Worm (Caenorhabditis elegans) whole organism, mixed stage, embryonic: Measurements from ENCODE around the gene elp-1.
A peak's percentile ranks its signal among the peaks of the same experiment; 100 is the strongest.

Experiments
- M03D4.4 ChIP-seq: sonication (generic microtip); optimal IDR thresholded peaks from 2 replicates; lab custom pipeline; 2017; ENCODE audit warnings: mild to moderate bottlenecking, missing genetic modification characterization, missing compliant biosample characterization
- bed-3 ChIP-seq: fragments of 200-800 bp; sonication (Bioruptor generic); optimal IDR thresholded peaks from 3 replicates; lab custom pipeline; 2018; ENCODE audit warnings: mild to moderate bottlenecking, missing genetic modification characterization, moderate library complexity, missing compliant biosample characterization
- blmp-1 ChIP-seq: fragments of 150-350 bp; optimal IDR thresholded peaks from 2 replicates; lab custom pipeline; 2014; ENCODE audit warnings: missing biosample characterization, missing genetic modification characterization
- ceh-39 ChIP-seq: fragments of 150-350 bp; optimal IDR thresholded peaks from 2 replicates; lab custom pipeline; 2014; ENCODE audit warnings: missing biosample characterization, missing genetic modification characterization
- ceh-43 ChIP-seq: fragments of 200-800 bp; sonication (Bioruptor generic); optimal IDR thresholded peaks from 2 replicates; lab custom pipeline; 2018; ENCODE audit warnings: mild to moderate bottlenecking, missing genetic modification characterization, moderate library complexity, missing compliant biosample characterization
- ceh-83 ChIP-seq: fragments of 200-800 bp; sonication (Bioruptor generic); optimal IDR thresholded peaks from 2 replicates; lab custom pipeline; 2018; ENCODE audit warnings: mild to moderate bottlenecking, missing genetic modification characterization, missing compliant biosample characterization
- cnd-1 ChIP-seq: fragments of 200-800 bp; sonication (Bioruptor generic); optimal IDR thresholded peaks from 2 replicates; lab custom pipeline; 2018; ENCODE audit warnings: mild to moderate bottlenecking, missing genetic modification characterization, missing compliant biosample characterization
- elt-1 ChIP-seq: sonication (generic microtip); optimal IDR thresholded peaks from 2 replicates; lab custom pipeline; 2017; ENCODE audit warnings: missing genetic modification characterization, mild to moderate bottlenecking, missing compliant biosample characterization, antibody characterized with exemption, moderate library complexity, borderline replicate concordance; ENCODE audit not compliant: insufficient read depth
- elt-3 ChIP-seq: fragments of 150-350 bp; optimal IDR thresholded peaks from 2 replicates; lab custom pipeline; 2014; ENCODE audit warnings: missing biosample characterization, missing genetic modification characterization
- ham-2 ChIP-seq: fragments of 200-800 bp; sonication (Bioruptor generic); optimal IDR thresholded peaks from 2 replicates; lab custom pipeline; 2018; ENCODE audit warnings: mild to moderate bottlenecking, missing genetic modification characterization, missing compliant biosample characterization
- hlh-1 ChIP-seq: fragments of 150-350 bp; optimal IDR thresholded peaks from 2 replicates; lab custom pipeline; 2014; ENCODE audit warnings: missing biosample characterization, missing genetic modification reagents, missing genetic modification characterization
- lin-13 ChIP-seq: fragments of 150-350 bp; optimal IDR thresholded peaks from 2 replicates; lab custom pipeline; 2014; ENCODE audit warnings: missing biosample characterization, missing genetic modification characterization
- lin-32 ChIP-seq: fragments of 200-800 bp; sonication (Bioruptor generic); optimal IDR thresholded peaks from 2 replicates; lab custom pipeline; 2018; ENCODE audit warnings: mild to moderate bottlenecking, missing genetic modification characterization, missing compliant biosample characterization
- lsy-2 ChIP-seq: fragments of 150-350 bp; optimal IDR thresholded peaks from 2 replicates; lab custom pipeline; 2014; ENCODE audit warnings: missing biosample characterization, missing genetic modification characterization
- mab-5 ChIP-seq: fragments of 150-350 bp; optimal IDR thresholded peaks from 2 replicates; lab custom pipeline; 2014; ENCODE audit warnings: missing biosample characterization, missing genetic modification characterization
- mep-1 ChIP-seq: fragments of 150-350 bp; optimal IDR thresholded peaks from 2 replicates; lab custom pipeline; 2017; ENCODE audit warnings: missing biosample characterization, missing genetic modification reagents, missing genetic modification characterization, inconsistent platforms
- mls-2 ChIP-seq: sonication (generic microtip); optimal IDR thresholded peaks from 2 replicates; lab custom pipeline; 2016; ENCODE audit warnings: mild to moderate bottlenecking, missing genetic modification characterization, moderate library complexity, missing compliant biosample characterization
- nhr-12 ChIP-seq: fragments of 150-350 bp; optimal IDR thresholded peaks from 2 replicates; lab custom pipeline; 2014; ENCODE audit warnings: missing biosample characterization, missing genetic modification characterization
- nhr-2 ChIP-seq: fragments of 150-350 bp; optimal IDR thresholded peaks from 2 replicates; lab custom pipeline; 2014; ENCODE audit warnings: missing biosample characterization, missing genetic modification characterization
- nhr-28 ChIP-seq: fragments of 150-350 bp; optimal IDR thresholded peaks from 2 replicates; lab custom pipeline; 2014; ENCODE audit warnings: missing biosample characterization, missing genetic modification characterization
- nhr-76 ChIP-seq: sonication (generic microtip); optimal IDR thresholded peaks from 2 replicates; lab custom pipeline; 2017; ENCODE audit warnings: missing biosample characterization, missing genetic modification characterization
- sem-2 ChIP-seq: fragments of 200-800 bp; sonication (Bioruptor generic); optimal IDR thresholded peaks from 2 replicates; lab custom pipeline; 2018; ENCODE audit warnings: mild to moderate bottlenecking, missing genetic modification characterization, missing compliant biosample characterization
- snpc-4 ChIP-seq: fragments of 150-350 bp; optimal IDR thresholded peaks from 2 replicates; lab custom pipeline; 2014; ENCODE audit warnings: missing biosample characterization, missing genetic modification characterization
- sptf-1 ChIP-seq: sonication (generic microtip); optimal IDR thresholded peaks from 2 replicates; lab custom pipeline; 2017; ENCODE audit warnings: mild to moderate bottlenecking, missing genetic modification characterization, moderate library complexity, missing compliant biosample characterization
- tbx-8 ChIP-seq: fragments of 200-800 bp; sonication (Bioruptor generic); optimal IDR thresholded peaks from 2 replicates; lab custom pipeline; 2018; ENCODE audit warnings: mild to moderate bottlenecking, missing genetic modification characterization, moderate library complexity, missing compliant biosample characterization
- unc-120 ChIP-seq: sonication (generic microtip); optimal IDR thresholded peaks from 2 replicates; lab custom pipeline; 2017; ENCODE audit warnings: missing genetic modification characterization, missing compliant biosample characterization; ENCODE audit not compliant: poor library complexity, severe bottlenecking
- unc-39 ChIP-seq: fragments of 150-350 bp; optimal IDR thresholded peaks from 2 replicates; lab custom pipeline; 2014; ENCODE audit warnings: missing biosample characterization, missing genetic modification characterization
- unc-62 ChIP-seq: fragments of 150-350 bp; optimal IDR thresholded peaks from 2 replicates; lab custom pipeline; 2014; ENCODE audit warnings: missing biosample characterization, missing genetic modification reagents, missing genetic modification characterization
- zip-8 ChIP-seq: fragments of 150-350 bp; optimal IDR thresholded peaks from 2 replicates; lab custom pipeline; 2014; ENCODE audit warnings: missing biosample characterization, missing genetic modification characterization
- ztf-11 ChIP-seq: fragments of 150-350 bp; optimal IDR thresholded peaks from 2 replicates; lab custom pipeline; 2014; ENCODE audit warnings: missing biosample characterization, missing genetic modification characterization

The elp-1 gene

DNA sequence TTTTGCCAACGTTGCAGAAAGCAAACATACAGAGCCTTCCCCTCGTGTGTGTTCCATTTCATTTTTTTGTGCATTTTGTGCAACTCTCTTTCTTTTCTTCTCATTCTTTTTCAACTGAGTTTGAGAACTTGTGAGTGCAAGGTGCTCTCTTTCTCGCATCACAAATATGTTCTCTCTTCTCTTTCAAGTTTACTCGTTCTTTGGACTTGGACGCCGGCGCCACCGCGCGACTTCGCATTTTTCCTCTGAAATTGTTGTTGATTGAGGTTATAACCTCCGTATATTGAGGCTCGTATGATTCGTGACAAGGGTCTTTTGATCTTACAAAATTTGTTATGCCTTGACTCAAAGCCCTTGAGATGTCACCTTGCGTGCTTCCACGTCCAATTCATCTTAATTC lies 6.8 kb upstream of the elp-1 start:
- TF ChIP-seq sem-2 (GFP tag; lab: Kevin White, UChicago): no peak
- TF ChIP-seq sptf-1 (tag; lab: Kevin White, UChicago): no peak
- TF ChIP-seq cnd-1: no peak
- TF ChIP-seq ceh-39 (tag; lab: Kevin White, UChicago): no peak
- no peak for TF ChIP-seq zip-8 (tag; lab: Kevin White, UChicago)
- no peak for TF ChIP-seq ceh-83 (GFP tag; lab: Kevin White, UChicago)
- TF ChIP-seq unc-62 (GFP tag; lab: Kevin White, UChicago): no peak
- no peak for TF ChIP-seq lin-13 (tag; lab: Kevin White, UChicago)
- TF ChIP-seq tbx-8 (GFP tag; lab: Kevin White, UChicago): no peak
- no peak for TF ChIP-seq elt-3 (tag; lab: Kevin White, UChicago)
- TF ChIP-seq hlh-1 (tag; lab: Kevin White, UChicago): no peak
- no peak for TF ChIP-seq unc-39 (tag; lab: Kevin White, UChicago)
- TF ChIP-seq ztf-11 (tag; lab: Kevin White, UChicago): no peak

- TF ChIP-seq unc-120 (no peak), ceh-83 (GFP tag; lab: Kevin White, UChicago) (no peak), nhr-28 (tag; lab: Kevin White, UChicago) (no peak), mab-5 (tag; lab: Kevin White, UChicago) (no peak), ceh-39 (tag; lab: Kevin White, UChicago) (no peak), zip-8 (tag; lab: Kevin White, UChicago) (no peak), mep-1 (no peak)
Measured at ce11 chrV:20775269-20775668, 5.3 kb upstream of the elp-1 start, which contains the start of gene F38A6.4. TSS of gene F38A6.4 (minus strand) at chrV:20775369.

DNA sequence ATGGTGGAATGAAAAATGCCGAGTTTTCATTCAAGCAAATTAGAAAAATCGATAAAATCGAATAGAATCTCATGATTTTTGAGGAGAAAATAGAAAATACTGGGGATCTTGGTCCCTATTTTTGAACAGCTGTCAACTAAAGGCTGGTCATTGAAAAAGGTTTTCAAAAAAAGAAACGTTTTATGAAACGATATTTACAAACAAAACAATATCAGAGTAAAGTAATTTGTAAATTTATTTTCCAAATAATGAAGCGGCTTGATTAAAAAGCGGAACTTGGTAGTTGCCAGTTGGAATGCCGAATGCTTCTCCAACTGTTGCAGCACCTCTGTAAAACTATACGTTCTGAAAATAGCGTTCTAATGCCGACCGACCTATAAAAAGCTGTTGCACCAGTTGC lies 3.7 kb upstream of the elp-1 start, which contains the start of gene F38A6.5:
TSS of gene F38A6.5 (minus strand) at position 101 of the 400 bp plus-strand sequence.
- TF ChIP-seq mls-2: no peak
- no peak for TF ChIP-seq nhr-2 (tag; lab: Kevin White, UChicago)
- no peak for TF ChIP-seq bed-3 (GFP tag; lab: Kevin White, UChicago)
- no peak for TF ChIP-seq ztf-11 (tag; lab: Kevin White, UChicago)
- TF ChIP-seq unc-120: no peak
- TF ChIP-seq ceh-39 (tag; lab: Kevin White, UChicago): no peak
- no peak for TF ChIP-seq lsy-2
- TF ChIP-seq M03D4.4: no peak
- no peak for TF ChIP-seq snpc-4 (tag; lab: Kevin White, UChicago)
- no peak for TF ChIP-seq lin-32 (GFP tag; lab: Kevin White, UChicago)
- TF ChIP-seq mep-1: no peak

DNA sequence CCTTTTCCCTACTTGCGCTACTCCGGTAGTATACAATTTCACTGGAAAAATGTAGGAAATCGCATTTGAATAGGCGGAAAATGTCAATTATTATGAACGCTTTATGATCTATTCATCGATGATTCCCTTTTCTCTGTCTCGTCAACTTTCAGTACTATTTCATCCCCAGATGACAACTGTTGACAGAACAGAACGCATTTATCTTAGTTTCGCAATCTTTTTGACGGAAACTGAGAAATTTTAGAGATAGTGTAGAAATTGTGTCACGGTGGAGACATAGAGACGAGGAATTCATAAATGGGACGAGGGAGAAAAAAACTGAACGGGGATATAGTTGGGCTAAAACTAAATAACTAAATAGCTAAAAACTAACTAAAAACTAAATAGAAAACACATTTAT lies 1.7 kb upstream of the elp-1 start:
- TF ChIP-seq ceh-83 (GFP tag; lab: Kevin White, UChicago) (no peak), mab-5 (tag; lab: Kevin White, UChicago) (no peak), sem-2 (GFP tag; lab: Kevin White, UChicago) (no peak), lin-13 (tag; lab: Kevin White, UChicago) (no peak), mep-1 (no peak), unc-120 (peak; percentile 15), tbx-8 (GFP tag; lab: Kevin White, UChicago) (no peak), nhr-2 (tag; lab: Kevin White, UChicago) (no peak), lsy-2 (no peak), mls-2 (no peak), unc-62 (GFP tag; lab: Kevin White, UChicago) (peak; percentile 97), elt-3 (tag; lab: Kevin White, UChicago) (no peak), cnd-1 (no peak), nhr-76 (tag; lab: Kevin White, UChicago) (no peak), hlh-1 (tag; lab: Kevin White, UChicago) (peak; percentile 31), nhr-12 (tag; lab: Kevin White, UChicago) (no peak), bed-3 (GFP tag; lab: Kevin White, UChicago) (no peak), blmp-1 (tag; lab: Kevin White, UChicago) (no peak), ztf-11 (tag; lab: Kevin White, UChicago) (no peak), elt-1 (tag; lab: Kevin White, UChicago) (no peak), snpc-4 (tag; lab: Kevin White, UChicago) (no peak), ham-2 (no peak), ceh-43 (GFP tag; lab: Kevin White, UChicago) (no peak)

DNA sequence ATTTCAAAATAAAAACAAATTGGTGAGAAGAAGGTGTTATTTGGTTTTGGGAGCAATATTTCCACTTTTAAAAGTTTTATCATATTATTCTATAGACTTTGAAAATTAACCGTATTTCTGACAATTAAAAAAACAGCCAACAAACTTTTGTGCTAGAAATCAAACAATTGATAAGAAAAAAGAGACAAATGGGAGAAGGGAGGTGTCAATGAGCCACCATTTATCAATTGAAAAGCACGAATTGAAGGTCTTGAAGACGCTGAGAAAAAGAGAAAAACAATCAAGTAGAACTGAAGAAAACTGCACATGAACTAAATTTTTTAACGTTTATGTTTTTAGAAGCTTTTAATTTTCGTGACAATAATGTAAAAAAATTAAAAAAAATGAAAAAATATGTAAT lies 885 bp upstream of the elp-1 start:
- TF ChIP-seq zip-8 (tag; lab: Kevin White, UChicago) (no peak), ceh-83 (GFP tag; lab: Kevin White, UChicago) (no peak)
- TF ChIP-seq, all 35 proteins: peak for 0
